Fruit fly (Drosophila melanogaster): Measurements from ENCODE around the gene CG14645.

Gene CG14645

dm6 chr3R:4381079-4381919, 46.4 kb downstream of the CG14645 start, which contains the start of gene Cont:
Cont (plus strand) TSS chr3R:4381306.
- TF ChIP-seq h (optimal IDR thresholded peaks at IDR 0.05) (no peak), psq (optimal IDR thresholded peaks at IDR 0.05) (no peak), insv (optimal IDR thresholded peaks at IDR 0.05) (no peak), ttk (optimal IDR thresholded peaks at IDR 0.05) (no peak), Myc (optimal IDR thresholded peaks at IDR 0.05) (no peak), Sin3A (optimal IDR thresholded peaks at IDR 0.05) (no peak)

dm6 chr3R:4382165-4382564, 47.3 kb downstream of the CG14645 start:
- TF ChIP-seq ttk (optimal IDR thresholded peaks at IDR 0.05) (no peak), Myc (optimal IDR thresholded peaks at IDR 0.05) (no peak), psq (optimal IDR thresholded peaks at IDR 0.05) (no peak), Sin3A (optimal IDR thresholded peaks at IDR 0.05) (no peak), insv (optimal IDR thresholded peaks at IDR 0.05) (no peak), h (optimal IDR thresholded peaks at IDR 0.05) (no peak)

Data from Kc167 (cell line).